Worm (Caenorhabditis elegans): ENCODE results near the gene C15C8.8.

- TF ChIP-seq ztf-11 (tag; optimal IDR thresholded peaks at IDR 0.05) (no peak), zfp-2 (tag; optimal IDR thresholded peaks at IDR 0.05) (no peak), nhr-25 (tag; optimal IDR thresholded peaks at IDR 0.05; ENCODE audit: borderline replicate concordance, insufficient read depth) (no peak), lin-29 (GFP tag; IDR thresholded peaks at IDR 0.05) (no peak), lin-1 (GFP tag; IDR thresholded peaks at IDR 0.05) (no peak), set-16 (GFP tag; IDR thresholded peaks at IDR 0.05) (no peak), snpc-4 (tag; optimal IDR thresholded peaks at IDR 0.05) (no peak), F49E8.2 (tag; optimal IDR thresholded peaks at IDR 0.05; ENCODE audit: borderline replicate concordance) (no peak)
These were observed 48.2 kb downstream of the C15C8.8 start, which contains the start of gene R11D1.1 for ce11 chrV:12704077-12704476.

All from whole organism, L4 larva.